Worm (Caenorhabditis elegans): ENCODE measurements around the gene epic-1.

- no peak for TF ChIP-seq unc-55 (GFP tag; optimal IDR thresholded peaks at IDR 0.05)
- no peak for TF ChIP-seq elt-3 (tag; optimal IDR thresholded peaks at IDR 0.05)
- TF ChIP-seq dmd-4 (tag; optimal IDR thresholded peaks at IDR 0.05): no peak
- TF ChIP-seq lin-11 (tag; optimal IDR thresholded peaks at IDR 0.05): no peak
- no peak for TF ChIP-seq lin-39 (tag; optimal IDR thresholded peaks at IDR 0.05)
- TF ChIP-seq snpc-4 (tag; optimal IDR thresholded peaks at IDR 0.05): no peak
- TF ChIP-seq nhr-23 (tag; optimal IDR thresholded peaks at IDR 0.05): no peak
- TF ChIP-seq nhr-6 (tag; optimal IDR thresholded peaks at IDR 0.05): no peak
- TF ChIP-seq nhr-12 (tag; optimal IDR thresholded peaks at IDR 0.05): no peak
Measured at ce11 chrIV:17450443-17450842, 21.3 kb downstream of the epic-1 start, which contains the start of gene F11E6.8.

Data from whole organism, L2 larva.